Worm (Caenorhabditis elegans) whole organism, young adult: Measurements from ENCODE around the gene bre-5.

Experiments
- B0336.3 ChIP-seq: fragments of 200-800 bp; sonication (Bioruptor generic); IDR thresholded peaks from 2 replicates; pipeline ENCODE4 v1.3.6; 2022; ENCODE audit warnings: missing genetic modification characterization, missing compliant biosample characterization
- F23B12.7 ChIP-seq: sonication (generic microtip); optimal IDR thresholded peaks from 2 replicates; lab custom pipeline; 2017; ENCODE audit warnings: missing genetic modification characterization, mild to moderate bottlenecking, missing compliant biosample characterization, antibody characterized with exemption, moderate library complexity; ENCODE audit not compliant: insufficient read depth
- F52B5.7 ChIP-seq: sonication (generic microtip); optimal IDR thresholded peaks from 2 replicates; lab custom pipeline; 2016; ENCODE audit warnings: mild to moderate bottlenecking, missing genetic modification characterization, missing compliant biosample characterization
- F55B11.4 ChIP-seq: sonication (generic microtip); optimal IDR thresholded peaks from 2 replicates; lab custom pipeline; 2016; ENCODE audit warnings: missing compliant biosample characterization, missing genetic modification characterization, borderline replicate concordance; ENCODE audit not compliant: insufficient read depth
- Y53F4B.3 ChIP-seq: fragments of 200-800 bp; sonication (Bioruptor generic); IDR thresholded peaks from 2 replicates; pipeline ENCODE4 v1.3.6; 2022; ENCODE audit warnings: missing genetic modification reagents, missing genetic modification characterization, missing compliant biosample characterization
- Y53G8AR.9 ChIP-seq: fragments of 200-800 bp; sonication (Bioruptor generic); conservative IDR thresholded peaks from 2 replicates; pipeline ENCODE4 v1.3.6; 2022; ENCODE audit warnings: missing genetic modification reagents, missing genetic modification characterization, missing compliant biosample characterization
- Y56A3A.18 ChIP-seq: fragments of 200-800 bp; sonication (Bioruptor generic); IDR thresholded peaks from 2 replicates; pipeline ENCODE4 v1.3.6; 2022; ENCODE audit warnings: missing genetic modification reagents, missing genetic modification characterization, missing compliant biosample characterization
- akir-1 ChIP-seq: fragments of 200-800 bp; sonication (Bioruptor generic); optimal IDR thresholded peaks from 2 replicates; lab custom pipeline; 2018; ENCODE audit warnings: mild to moderate bottlenecking, missing genetic modification characterization, moderate library complexity, missing compliant biosample characterization
- ama-1 ChIP-seq, 3 experiments: fragments of 150-350 bp in 1 of 3; sonication (generic microtip) in 2 of 3; optimal IDR thresholded peaks; 2 replicates each; lab custom pipeline; 2014 to 2018; ENCODE audit warnings: missing biosample characterization in 2 of 3, missing genetic modification characterization in 2 of 3, missing genetic modification reagents in 2 of 3
- aptf-3 ChIP-seq: fragments of 200-800 bp; sonication (Bioruptor generic); IDR thresholded peaks from 2 replicates; pipeline ENCODE4 v1.3.6; 2022; ENCODE audit warnings: missing genetic modification characterization, missing compliant biosample characterization
- attf-5 ChIP-seq: fragments of 200-800 bp; sonication (Bioruptor generic); optimal IDR thresholded peaks from 2 replicates; lab custom pipeline; 2018; ENCODE audit warnings: mild to moderate bottlenecking, missing genetic modification characterization, missing compliant biosample characterization
- bed-2 ChIP-seq: fragments of 200-800 bp; sonication (Bioruptor generic); IDR thresholded peaks from 2 replicates; pipeline ENCODE4 v1.3.6; 2022; ENCODE audit warnings: missing genetic modification reagents, missing genetic modification characterization, missing compliant biosample characterization
- ccch-3 ChIP-seq: fragments of 200-800 bp; sonication (Bioruptor generic); optimal IDR thresholded peaks from 2 replicates; lab custom pipeline; 2018; ENCODE audit warnings: mild to moderate bottlenecking, missing genetic modification characterization, missing compliant biosample characterization
- cebp-1 ChIP-seq, 2 experiments: fragments of 200-800 bp in 1 of 2; sonication (Bioruptor generic) in 1 of 2; sonication (generic microtip) in 1 of 2; IDR thresholded peaks in 1 of 2; optimal IDR thresholded peaks in 1 of 2; 2 replicates each; pipeline versions ENCODE4 v1.3.6 to Lab custom; 2017 to 2022; ENCODE audit warnings: missing compliant biosample characterization in 2 of 2, missing genetic modification characterization in 2 of 2, mild to moderate bottlenecking in 1 of 2, missing genetic modification reagents in 1 of 2, moderate library complexity in 1 of 2
- cebp-2 ChIP-seq: fragments of 200-800 bp; sonication (Bioruptor generic); IDR thresholded peaks from 2 replicates; pipeline ENCODE4 v1.3.6; 2022; ENCODE audit warnings: missing genetic modification characterization, missing compliant biosample characterization
- ceh-27 ChIP-seq: fragments of 200-800 bp; sonication (Bioruptor generic); optimal IDR thresholded peaks from 2 replicates; lab custom pipeline; 2018; ENCODE audit warnings: mild to moderate bottlenecking, missing genetic modification characterization, moderate library complexity, missing compliant biosample characterization
- dox-1 ChIP-seq: fragments of 200-800 bp; sonication (Bioruptor generic); IDR thresholded peaks from 2 replicates; pipeline ENCODE4 v1.3.6; 2022; ENCODE audit warnings: missing genetic modification reagents, missing genetic modification characterization, missing compliant biosample characterization
- dpff-1 ChIP-seq: sonication (generic microtip); optimal IDR thresholded peaks from 2 replicates; lab custom pipeline; 2017; ENCODE audit warnings: mild to moderate bottlenecking, missing genetic modification characterization, missing compliant biosample characterization
- egl-18 ChIP-seq: fragments of 200-800 bp; sonication (Bioruptor generic); IDR thresholded peaks from 2 replicates; pipeline ENCODE4 v1.3.6; 2022; ENCODE audit warnings: missing genetic modification reagents, missing genetic modification characterization, missing compliant biosample characterization
- ekl-4 ChIP-seq: fragments of 200-800 bp; sonication (Bioruptor generic); IDR thresholded peaks from 2 replicates; pipeline ENCODE4 v1.3.6; 2022; ENCODE audit warnings: missing genetic modification reagents, missing genetic modification characterization, missing compliant biosample characterization
- gei-17 ChIP-seq: fragments of 200-800 bp; sonication (Bioruptor generic); optimal IDR thresholded peaks from 2 replicates; lab custom pipeline; 2018; ENCODE audit warnings: mild to moderate bottlenecking, missing genetic modification characterization, missing compliant biosample characterization
- him-1 ChIP-seq: sonication (generic microtip); optimal IDR thresholded peaks from 2 replicates; lab custom pipeline; 2016; ENCODE audit warnings: missing genotype, missing genetic modification reagents, missing genetic modification characterization, missing compliant biosample characterization
- hmg-1.2 ChIP-seq: fragments of 200-800 bp; sonication (Bioruptor generic); IDR thresholded peaks from 2 replicates; pipeline ENCODE4 v1.3.6; 2022; ENCODE audit warnings: missing genetic modification reagents, missing genetic modification characterization, missing compliant biosample characterization
- hmg-20 ChIP-seq: fragments of 200-800 bp; sonication (Bioruptor generic); IDR thresholded peaks from 2 replicates; pipeline ENCODE4 v1.3.6; 2022; ENCODE audit warnings: missing genetic modification reagents, missing genetic modification characterization, missing compliant biosample characterization
- hrde-1 ChIP-seq: sonication (generic microtip); optimal IDR thresholded peaks from 2 replicates; lab custom pipeline; 2016; ENCODE audit warnings: missing genetic modification characterization, mild to moderate bottlenecking, missing compliant biosample characterization, moderate library complexity, missing genotype, missing genetic modification reagents, borderline replicate concordance
- hsf-1 ChIP-seq: fragments of 200-800 bp; sonication (Bioruptor generic); IDR thresholded peaks from 2 replicates; pipeline ENCODE4 v1.3.6; 2022; ENCODE audit warnings: missing genetic modification reagents, missing genetic modification characterization, missing compliant biosample characterization
- lin-35 ChIP-seq, 3 experiments: fragments of 150-350 bp in 2 of 3; sonication (generic microtip) in 1 of 3; optimal IDR thresholded peaks; 2 replicates each; lab custom pipeline; 2014 to 2018; ENCODE audit warnings: missing biosample characterization in 3 of 3, missing genetic modification characterization in 3 of 3, missing genetic modification reagents in 3 of 3
- lin-40 ChIP-seq: sonication (generic microtip); optimal IDR thresholded peaks from 2 replicates; lab custom pipeline; 2016; ENCODE audit warnings: missing genetic modification characterization, mild to moderate bottlenecking, missing compliant biosample characterization, missing genotype, missing genetic modification reagents
- lin-54 ChIP-seq: fragments of 200-800 bp; sonication (Bioruptor generic); optimal IDR thresholded peaks from 2 replicates; lab custom pipeline; 2018; ENCODE audit warnings: mild to moderate bottlenecking, missing genetic modification characterization, missing compliant biosample characterization
- madf-6 ChIP-seq: fragments of 200-800 bp; sonication (Bioruptor generic); IDR thresholded peaks from 2 replicates; pipeline ENCODE4 v1.3.6; 2022; ENCODE audit warnings: missing genetic modification reagents, missing genetic modification characterization, missing compliant biosample characterization
- madf-8 ChIP-seq: fragments of 200-800 bp; sonication (Bioruptor generic); conservative IDR thresholded peaks from 2 replicates; pipeline ENCODE4 v1.3.6; 2022; ENCODE audit warnings: missing genetic modification reagents, missing genetic modification characterization, missing compliant biosample characterization
- mcd-1 ChIP-seq: fragments of 200-800 bp; sonication (Bioruptor generic); IDR thresholded peaks from 2 replicates; pipeline ENCODE4 v1.3.6; 2022; ENCODE audit warnings: missing genetic modification reagents, missing genetic modification characterization, missing compliant biosample characterization
- nfya-1 ChIP-seq: sonication (generic microtip); optimal IDR thresholded peaks from 2 replicates; lab custom pipeline; 2017; ENCODE audit warnings: antibody characterized with exemption, missing compliant biosample characterization, missing genetic modification characterization, borderline replicate concordance; ENCODE audit not compliant: insufficient read depth
- nfya-2 ChIP-seq: fragments of 200-800 bp; sonication (Bioruptor generic); IDR thresholded peaks from 2 replicates; pipeline ENCODE4 v1.3.6; 2022; ENCODE audit warnings: missing genetic modification reagents, missing genetic modification characterization, missing compliant biosample characterization
- nhr-120 ChIP-seq: fragments of 200-800 bp; sonication (Bioruptor generic); IDR thresholded peaks from 2 replicates; pipeline ENCODE4 v1.3.6; 2022; ENCODE audit warnings: missing genetic modification characterization, missing compliant biosample characterization
- nhr-80 ChIP-seq: sonication (generic microtip); optimal IDR thresholded peaks from 2 replicates; lab custom pipeline; 2016; ENCODE audit warnings: missing genetic modification characterization, missing compliant biosample characterization
- nhr-90 ChIP-seq: sonication (generic microtip); optimal IDR thresholded peaks from 2 replicates; lab custom pipeline; 2016; ENCODE audit warnings: missing genotype, mild to moderate bottlenecking, missing genetic modification characterization, missing compliant biosample characterization
- pbrm-1 ChIP-seq: fragments of 200-800 bp; sonication (Bioruptor generic); IDR thresholded peaks from 2 replicates; pipeline ENCODE4 v1.3.6; 2022; ENCODE audit warnings: missing genetic modification reagents, missing genetic modification characterization, missing compliant biosample characterization
- sea-2 ChIP-seq: fragments of 200-800 bp; sonication (Bioruptor generic); IDR thresholded peaks from 2 replicates; pipeline ENCODE4 v1.3.6; 2022; ENCODE audit warnings: missing genetic modification characterization, missing compliant biosample characterization
- snpc-1.3 ChIP-seq: sonication (generic microtip); optimal IDR thresholded peaks from 2 replicates; lab custom pipeline; 2017; ENCODE audit warnings: missing genetic modification characterization, mild to moderate bottlenecking, missing compliant biosample characterization, antibody characterized with exemption, moderate library complexity, missing genotype, missing genetic modification reagents; ENCODE audit not compliant: insufficient read depth
- tbp1 ChIP-seq: fragments of 200-800 bp; sonication (Bioruptor generic); optimal IDR thresholded peaks from 2 replicates; lab custom pipeline; 2018; ENCODE audit warnings: mild to moderate bottlenecking, missing genetic modification characterization, missing compliant biosample characterization
- tbx-9 ChIP-seq: sonication (generic microtip); optimal IDR thresholded peaks from 2 replicates; lab custom pipeline; 2016; ENCODE audit warnings: borderline replicate concordance, missing genetic modification characterization, inconsistent platforms, missing compliant biosample characterization
- ztf-18 ChIP-seq: sonication (generic microtip); optimal IDR thresholded peaks from 2 replicates; lab custom pipeline; 2016; ENCODE audit warnings: missing genotype, mild to moderate bottlenecking, missing genetic modification characterization, missing compliant biosample characterization
- ztf-28 ChIP-seq: fragments of 200-800 bp; sonication (Bioruptor generic); IDR thresholded peaks from 2 replicates; pipeline ENCODE4 v1.3.6; 2022; ENCODE audit warnings: missing genetic modification reagents, missing genetic modification characterization, missing compliant biosample characterization

bre-5 gene

ce11 chrIV:12089551-12089950 is 38.5 kb upstream of the bre-5 start, which contains the start of gene F11A10.6:
TSS of gene F11A10.6 (minus strand) at chrIV:12089651.
- no peak for TF ChIP-seq nhr-90 (tag; lab: Kevin White, UChicago)
- TF ChIP-seq akir-1: no peak
- no peak for TF ChIP-seq tbp1 (GFP tag; lab: Kevin White, UChicago)

ce11 chrIV:12088898-12089297 is 37.9 kb upstream of the bre-5 start:
- TF ChIP-seq hrde-1 (tag; lab: Kevin White, UChicago) (peak; percentile 19), mcd-1 (peak; percentile 48; the same call in 1 of the 2 replicates), cebp-2 (GFP tag; lab: Robert Waterston, UW) (0 out of 2 replicates have a peak, but pooled peaks have one; percentile 43), hsf-1 (0 out of 2 replicates have a peak, but pooled peaks have one; percentile 15), ccch-3 (no peak), F52B5.7 (peak; percentile 5), lin-40 (tag; lab: Kevin White, UChicago) (no peak), B0336.3 (0 out of 2 replicates have a peak, but pooled peaks have one; percentile 39), ama-1 (optimal IDR thresholded peaks at IDR 0.05; lab: Kevin White, UChicago) (peak; percentile 1), ama-1 (GFP tag; optimal IDR thresholded peaks at IDR 0.05; lab: Kevin White, UChicago) (no peak), lin-35 (GFP tag; optimal IDR thresholded peaks at IDR 0.05; lab: Kevin White, UChicago) (peak in 1 of 3 experiments; percentile 14), hmg-1.2 (GFP tag; lab: Robert Waterston, UW) (peak; percentile 54; the same call in 1 of the 2 replicates), madf-8 (GFP tag; lab: Robert Waterston, UW) (no peak), pbrm-1 (no peak), Y56A3A.18 (GFP tag; lab: Robert Waterston, UW) (0 out of 2 replicates have a peak, but pooled peaks have one; percentile 10), egl-18 (GFP tag; lab: Robert Waterston, UW) (no peak), ekl-4 (peak; percentile 66), madf-6 (GFP tag; lab: Robert Waterston, UW) (peak; percentile 35; the same call in 1 of the 2 replicates), attf-5 (GFP tag; lab: Kevin White, UChicago) (peak; percentile 8), ceh-27 (GFP tag; lab: Kevin White, UChicago) (peak; percentile 39), bed-2 (GFP tag; lab: Robert Waterston, UW) (no peak), cebp-1 (GFP tag; IDR thresholded peaks at IDR 0.05; lab: Robert Waterston, UW) (no peak), cebp-1 (tag; optimal IDR thresholded peaks at IDR 0.05; lab: Kevin White, UChicago) (peak; percentile 25), nfya-2 (no peak), nhr-80 (tag; lab: Kevin White, UChicago) (peak; percentile 14)

- TF ChIP-seq F23B12.7 (tag; lab: Kevin White, UChicago): peak; percentile 97
- peak; percentile 93 for TF ChIP-seq him-1 (tag; lab: Kevin White, UChicago)
- TF ChIP-seq sea-2 (GFP tag; lab: Robert Waterston, UW): no peak
- TF ChIP-seq nhr-120 (GFP tag; lab: Robert Waterston, UW): no peak
- peak; percentile 72 for TF ChIP-seq tbx-9 (tag; lab: Kevin White, UChicago)
- TF ChIP-seq nfya-1 (tag; lab: Kevin White, UChicago): no peak
- TF ChIP-seq F55B11.4: no peak
- peak; percentile 91 for TF ChIP-seq aptf-3 (GFP tag; lab: Robert Waterston, UW)
- TF ChIP-seq ztf-18 (tag; lab: Kevin White, UChicago): peak; percentile 79
- peak; percentile 9 for TF ChIP-seq gei-17 (GFP tag; lab: Kevin White, UChicago)
- peak; percentile 77; the same call in 1 of the 2 replicates for TF ChIP-seq Y53F4B.3
- peak; percentile 26 for TF ChIP-seq dpff-1
- peak; percentile 68; the same call in 1 of the 2 replicates for TF ChIP-seq Y53G8AR.9 (GFP tag; lab: Robert Waterston, UW)
- peak; percentile 87 for TF ChIP-seq lin-54
- TF ChIP-seq snpc-1.3 (tag; lab: Kevin White, UChicago): peak; percentile 87
- TF ChIP-seq cebp-2 (GFP tag; lab: Robert Waterston, UW): peak; percentile 100
- peak; percentile 91 for TF ChIP-seq dox-1 (GFP tag; lab: Robert Waterston, UW)
- 0 out of 2 replicates have a peak, but pooled peaks have one; percentile 59 for TF ChIP-seq hmg-20 (GFP tag; lab: Robert Waterston, UW)
- TF ChIP-seq ztf-28 (GFP tag; lab: Robert Waterston, UW): peak; percentile 94
- TF ChIP-seq nhr-80 (tag; lab: Kevin White, UChicago): peak; percentile 52
- TF ChIP-seq mcd-1: peak; percentile 83
Measured at ce11 chrIV:12086498-12086897, 35.5 kb upstream of the bre-5 start.
